Worm (Caenorhabditis elegans): ENCODE results near the gene iff-1.

ce11 chrIII:9789083-9789482 is 42.1 kb upstream of the iff-1 start:
- no peak for TF ChIP-seq zag-1 (tag; optimal IDR thresholded peaks at IDR 0.05)
- no peak for TF ChIP-seq snpc-4 (tag; optimal IDR thresholded peaks at IDR 0.05)
- TF ChIP-seq lin-38 (GFP tag; IDR thresholded peaks at IDR 0.05): no peak
- no peak for TF ChIP-seq nhr-10 (tag; optimal IDR thresholded peaks at IDR 0.05)
- TF ChIP-seq daf-12 (tag; optimal IDR thresholded peaks at IDR 0.05): no peak
- no peak for TF ChIP-seq ces-1 (GFP tag; optimal IDR thresholded peaks at IDR 0.05)
- no peak for TF ChIP-seq lin-15B (tag; optimal IDR thresholded peaks at IDR 0.05)
- TF ChIP-seq nhr-28 (tag; optimal IDR thresholded peaks at IDR 0.05): no peak
- no peak for TF ChIP-seq dve-1 (tag; optimal IDR thresholded peaks at IDR 0.05; ENCODE audit: insufficient read depth)
- no peak for TF ChIP-seq ceh-44 (GFP tag; IDR thresholded peaks at IDR 0.05)
- no peak for TF ChIP-seq php-3 (GFP tag; IDR thresholded peaks at IDR 0.05)
